Fruit fly (Drosophila melanogaster) whole organism, embryonic: ENCODE data around the gene chic.

ENCODE experiments used
- CG9437 ChIP-seq: fragments of 200-800 bp; sonication (Bioruptor generic); optimal IDR thresholded peaks from 2 replicates; lab custom pipeline; 2018; ENCODE audit warnings: missing biosample characterization, mild to moderate bottlenecking, missing genetic modification characterization
- CTCF ChIP-seq: fragments of 200-800 bp; sonication (Bioruptor generic); optimal IDR thresholded peaks from 2 replicates; lab custom pipeline; 2017; ENCODE audit warnings: missing biosample characterization, mild to moderate bottlenecking, missing genetic modification characterization, moderate library complexity
- Doc2 ChIP-seq: fragments of 200-800 bp; sonication (Bioruptor generic); IDR thresholded peaks from 2 replicates; pipeline ENCODE4 v1.3.6; 2022; ENCODE audit warnings: missing biosample characterization, missing genetic modification characterization
- HLH4C ChIP-seq: fragments of 200-800 bp; sonication (Bioruptor generic); IDR thresholded peaks from 3 replicates; pipeline ENCODE4 v1.3.6; 2022; ENCODE audit warnings: missing biosample characterization, missing genetic modification characterization; ENCODE audit not compliant: partially characterized antibody
- ato ChIP-seq: fragments of 200-800 bp; sonication (Bioruptor generic); IDR thresholded peaks from 2 replicates; pipeline ENCODE4 v1.3.6; 2022; ENCODE audit warnings: missing biosample characterization, missing genetic modification characterization; ENCODE audit not compliant: partially characterized antibody
- ci ChIP-seq: fragments of 200-800 bp; sonication (Bioruptor generic); IDR thresholded peaks from 3 replicates; pipeline ENCODE4 v1.3.6; 2022; ENCODE audit warnings: missing biosample characterization, missing genetic modification characterization
- dm ChIP-seq: fragments of 200-800 bp; sonication (Bioruptor generic); optimal IDR thresholded peaks from 3 replicates; lab custom pipeline; 2016; ENCODE audit warnings: missing biosample characterization, missing genetic modification characterization
- sr ChIP-seq: fragments of 200-800 bp; sonication (Bioruptor generic); IDR thresholded peaks from 3 replicates; pipeline ENCODE4 v1.3.6; 2022; ENCODE audit warnings: missing biosample characterization, missing genetic modification characterization
- tio ChIP-seq: fragments of 200-800 bp; sonication (Bioruptor generic); optimal IDR thresholded peaks from 2 replicates; lab custom pipeline; 2017; ENCODE audit warnings: missing biosample characterization, missing genetic modification characterization, inconsistent platforms

- TF ChIP-seq Doc2 (GFP tag; lab: Robert Waterston, UW) (no peak), CTCF (no peak), ato (no peak), sr (no peak), dm (GFP tag; lab: Kevin White, UChicago) (no peak), HLH4C (GFP tag; lab: Robert Waterston, UW) (no peak), CG9437 (no peak), ci (GFP tag; lab: Robert Waterston, UW) (no peak), tio (GFP tag; lab: Kevin White, UChicago) (no peak)
These were observed 16.0 kb downstream of the chic start, which contains the start of gene psd for dm6 chr2L:5964851-5965250.
